Fruit fly (Drosophila melanogaster) whole organism, embryonic: ENCODE results near the gene CG10725.

Source experiments
- Bdp1 ChIP-seq: fragments of 200-800 bp; sonication (Bioruptor generic); optimal IDR thresholded peaks from 3 replicates; lab custom pipeline; 2016; ENCODE audit warnings: missing biosample characterization, missing genetic modification characterization
- CG10267 ChIP-seq: fragments of 200-800 bp; sonication (Bioruptor generic); optimal IDR thresholded peaks from 2 replicates; lab custom pipeline; 2018; ENCODE audit warnings: missing biosample characterization, mild to moderate bottlenecking, missing genetic modification characterization, moderate library complexity
- CG10959 ChIP-seq: fragments of 200-800 bp; sonication (Bioruptor generic); IDR thresholded peaks from 2 replicates; pipeline ENCODE4 v1.3.6; 2022; ENCODE audit warnings: missing biosample characterization, missing genetic modification characterization
- CG13424 ChIP-seq: fragments of 200-800 bp; sonication (Bioruptor generic); optimal IDR thresholded peaks from 2 replicates; lab custom pipeline; 2019; ENCODE audit warnings: missing biosample characterization, mild to moderate bottlenecking, missing genetic modification characterization, moderate library complexity
- CG14710 ChIP-seq: fragments of 200-800 bp; sonication (Bioruptor generic); optimal IDR thresholded peaks from 3 replicates; lab custom pipeline; 2019; ENCODE audit warnings: missing biosample characterization, mild to moderate bottlenecking, missing genetic modification characterization, moderate library complexity
- CG15514 ChIP-seq: fragments of 200-800 bp; sonication (Bioruptor generic); optimal IDR thresholded peaks from 3 replicates; lab custom pipeline; 2017; ENCODE audit warnings: missing biosample characterization, missing genetic modification characterization, mild to moderate bottlenecking, moderate library complexity, missing genetic modification reagents
- CG16813 ChIP-seq: fragments of 200-800 bp; sonication (Bioruptor generic); IDR thresholded peaks from 3 replicates; pipeline ENCODE4 v1.3.6; 2022; ENCODE audit warnings: missing biosample characterization, missing genetic modification characterization; ENCODE audit not compliant: partially characterized antibody
- CG17186 ChIP-seq: fragments of 200-800 bp; sonication (Bioruptor generic); optimal IDR thresholded peaks from 3 replicates; lab custom pipeline; 2017; ENCODE audit warnings: missing biosample characterization, missing genetic modification reagents, missing genetic modification characterization
- CG31441 ChIP-seq: fragments of 200-800 bp; sonication (Bioruptor generic); IDR thresholded peaks from 2 replicates; pipeline ENCODE4 v1.3.6; 2022; ENCODE audit warnings: missing biosample characterization, missing genetic modification characterization
- CG42726 ChIP-seq: fragments of 200-800 bp; sonication (Bioruptor generic); IDR thresholded peaks from 2 replicates; pipeline ENCODE4 v1.3.6; 2022; ENCODE audit warnings: missing biosample characterization, missing genetic modification characterization; ENCODE audit not compliant: partially characterized antibody
- CG7556 ChIP-seq: fragments of 200-800 bp; sonication (Bioruptor generic); optimal IDR thresholded peaks from 2 replicates; lab custom pipeline; 2017; ENCODE audit warnings: missing biosample characterization, mild to moderate bottlenecking, missing genetic modification characterization
- CG8290 ChIP-seq, 3 experiments: fragments of 200-800 bp; sonication (Bioruptor generic); optimal IDR thresholded peaks; 2 replicates each; lab custom pipeline; 2016 to 2019; ENCODE audit warnings: missing biosample characterization in 3 of 3, missing genetic modification characterization in 3 of 3, mild to moderate bottlenecking in 2 of 3, moderate library complexity in 1 of 3
- CG9797 ChIP-seq: fragments of 200-800 bp; sonication (Bioruptor generic); optimal IDR thresholded peaks from 3 replicates; lab custom pipeline; 2018; ENCODE audit warnings: missing biosample characterization, mild to moderate bottlenecking, missing genetic modification characterization
- CoRest ChIP-seq: fragments of 200-800 bp; sonication (Bioruptor generic); optimal IDR thresholded peaks from 3 replicates; lab custom pipeline; 2018; ENCODE audit warnings: missing biosample characterization, mild to moderate bottlenecking, missing genetic modification characterization, moderate library complexity
- D ChIP-seq, 2 experiments: fragments of 200-800 bp in 1 of 2; fragments of >200 bp in 1 of 2; sonication (Bioruptor generic) in 1 of 2; optimal IDR thresholded peaks; 2 replicates in 1 of 2; 3 replicates in 1 of 2; lab custom pipeline; 2017; ENCODE audit warnings: mild to moderate bottlenecking in 1 of 2, missing biosample characterization in 1 of 2, missing genetic modification characterization in 1 of 2, missing genetic modification reagents in 1 of 2
- Doc3 ChIP-seq: fragments of 200-800 bp; sonication (Bioruptor generic); IDR thresholded peaks from 3 replicates; pipeline ENCODE4 v1.3.6; 2022; ENCODE audit warnings: missing biosample characterization, missing genetic modification characterization; ENCODE audit not compliant: partially characterized antibody
- Dref ChIP-seq: fragments of 200-800 bp; sonication (Bioruptor generic); IDR thresholded peaks from 2 replicates; pipeline ENCODE4 v1.3.6; 2022; ENCODE audit warnings: missing biosample characterization, missing genetic modification characterization
- Ets97D ChIP-seq: fragments of 200-800 bp; sonication (Bioruptor generic); optimal IDR thresholded peaks from 3 replicates; lab custom pipeline; 2016; ENCODE audit warnings: missing biosample characterization, missing genetic modification characterization
- Fer2 ChIP-seq: fragments of 200-800 bp; sonication (Bioruptor generic); optimal IDR thresholded peaks from 2 replicates; lab custom pipeline; 2018; ENCODE audit warnings: missing biosample characterization, mild to moderate bottlenecking, missing genetic modification characterization, moderate library complexity
- MBD-R2 ChIP-seq: fragments of 200-800 bp; sonication (Bioruptor generic); IDR thresholded peaks from 2 replicates; pipeline ENCODE4 v1.3.6; 2022; ENCODE audit warnings: missing biosample characterization, missing genetic modification characterization
- Max ChIP-seq: fragments of 200-800 bp; sonication (Bioruptor generic); optimal IDR thresholded peaks from 2 replicates; lab custom pipeline; 2016; ENCODE audit warnings: missing biosample characterization, mild to moderate bottlenecking, missing genetic modification characterization
- Nf-YC ChIP-seq: fragments of 200-800 bp; optimal IDR thresholded peaks from 3 replicates; lab custom pipeline; 2019; ENCODE audit warnings: missing biosample characterization, mild to moderate bottlenecking, missing genetic modification characterization, moderate library complexity
- PHDP ChIP-seq: fragments of 200-800 bp; sonication (Bioruptor generic); optimal IDR thresholded peaks from 3 replicates; lab custom pipeline; 2018; ENCODE audit warnings: missing biosample characterization, mild to moderate bottlenecking, missing genetic modification characterization, moderate library complexity
- Scr ChIP-seq: fragments of 200-800 bp; sonication (Bioruptor generic); IDR thresholded peaks from 2 replicates; pipeline ENCODE4 v1.3.6; 2022; ENCODE audit warnings: missing biosample characterization, missing genetic modification characterization; ENCODE audit not compliant: partially characterized antibody
- Xrp1 ChIP-seq: fragments of 200-800 bp; sonication (Bioruptor generic); IDR thresholded peaks from 2 replicates; pipeline ENCODE4 v1.3.6; 2022; ENCODE audit warnings: missing biosample characterization, missing genetic modification characterization
- amos ChIP-seq: fragments of 200-800 bp; sonication (Bioruptor generic); IDR thresholded peaks from 2 replicates; pipeline ENCODE4 v1.3.6; 2022; ENCODE audit warnings: missing biosample characterization, missing genetic modification characterization; ENCODE audit not compliant: partially characterized antibody
- bbx ChIP-seq: fragments of 200-800 bp; sonication (Bioruptor generic); IDR thresholded peaks from 2 replicates; pipeline ENCODE4 v1.3.6; 2022; ENCODE audit warnings: missing biosample characterization, missing genetic modification characterization; ENCODE audit not compliant: partially characterized antibody
- dysf ChIP-seq: fragments of 200-800 bp; sonication (Bioruptor generic); IDR thresholded peaks from 3 replicates; pipeline ENCODE4 v1.3.6; 2022; ENCODE audit warnings: missing biosample characterization, missing genetic modification characterization
- gsb-n ChIP-seq: fragments of 200-800 bp; sonication (Bioruptor generic); optimal IDR thresholded peaks from 3 replicates; lab custom pipeline; 2018; ENCODE audit warnings: missing biosample characterization, mild to moderate bottlenecking, missing genetic modification characterization
- ind ChIP-seq: fragments of 200-800 bp; sonication (Bioruptor generic); optimal IDR thresholded peaks from 3 replicates; lab custom pipeline; 2016; ENCODE audit warnings: missing biosample characterization, missing genetic modification characterization
- knrl ChIP-seq: fragments of 200-800 bp; sonication (Bioruptor generic); IDR thresholded peaks from 3 replicates; pipeline ENCODE4 v1.3.6; 2022; ENCODE audit warnings: missing biosample characterization, missing genetic modification characterization; ENCODE audit not compliant: partially characterized antibody
- lab ChIP-seq: fragments of 200-800 bp; sonication (Bioruptor generic); optimal IDR thresholded peaks from 3 replicates; lab custom pipeline; 2017; ENCODE audit warnings: missing biosample characterization, missing genetic modification characterization, mild to moderate bottlenecking, moderate library complexity, missing genetic modification reagents
- lilli ChIP-seq: fragments of 200-800 bp; sonication (Bioruptor generic); optimal IDR thresholded peaks from 3 replicates; lab custom pipeline; 2016; ENCODE audit warnings: missing biosample characterization, missing genetic modification characterization
- pzg ChIP-seq: fragments of 200-800 bp; sonication (Bioruptor generic); optimal IDR thresholded peaks from 3 replicates; lab custom pipeline; 2018; ENCODE audit warnings: missing biosample characterization, mild to moderate bottlenecking, missing genetic modification characterization, moderate library complexity
- tin ChIP-seq: fragments of 200-800 bp; sonication (Bioruptor generic); optimal IDR thresholded peaks from 3 replicates; lab custom pipeline; 2016; ENCODE audit warnings: missing biosample characterization, missing genetic modification characterization
- vfl ChIP-seq: fragments of 200-800 bp; sonication (Bioruptor generic); optimal IDR thresholded peaks from 2 replicates; lab custom pipeline; 2016; ENCODE audit warnings: missing biosample characterization, missing genetic modification characterization
- zen ChIP-seq: fragments of 200-800 bp; sonication (Bioruptor generic); optimal IDR thresholded peaks from 3 replicates; lab custom pipeline; 2018; ENCODE audit warnings: missing biosample characterization, mild to moderate bottlenecking, missing genetic modification characterization, moderate library complexity

Gene CG10725

DNA sequence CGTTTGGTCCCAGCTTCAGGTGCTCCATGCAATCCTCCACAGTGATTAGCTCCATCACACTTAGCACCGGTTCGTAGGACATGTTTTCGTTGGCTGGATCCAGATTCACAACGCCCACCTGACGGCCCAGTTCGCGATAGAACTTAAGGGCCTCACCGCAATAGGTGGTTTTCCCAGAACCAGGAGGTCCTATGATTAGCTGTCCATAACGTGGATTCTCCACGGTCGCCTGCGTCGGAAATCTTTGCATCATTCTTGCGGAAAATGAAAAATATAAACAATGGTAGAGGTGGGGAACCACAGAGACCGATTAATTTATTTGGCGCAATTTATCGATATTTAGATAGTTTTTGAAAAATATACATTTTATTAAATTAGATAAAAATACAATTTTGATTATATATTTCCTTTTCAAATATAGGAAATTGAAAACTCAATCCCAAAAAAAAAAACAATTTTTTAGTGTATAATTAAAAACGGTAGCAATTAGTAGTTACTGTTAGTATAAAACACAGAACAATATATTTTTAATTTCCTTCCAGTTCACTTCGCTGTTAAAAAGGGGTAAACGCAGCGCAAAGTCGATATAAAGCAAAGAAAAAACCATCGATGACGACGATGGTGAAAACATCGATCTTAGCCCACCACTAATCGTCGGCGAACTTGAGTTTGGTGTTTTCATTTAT lies 25.4 kb upstream of the CG10725 start, which contains the start of the genes CG10222 and flr (continued):
- TF ChIP-seq CG42726 (GFP tag; lab: Robert Waterston, UW) (0 out of 2 replicates have a peak, but pooled peaks have one; percentile 42), Ets97D (GFP tag; lab: Kevin White, UChicago) (peak; percentile 13), tin (GFP tag; lab: Kevin White, UChicago) (no peak), gsb-n (tag; lab: Kevin White, UChicago) (peak; percentile 11), CG14710 (tag; lab: Kevin White, UChicago) (peak; percentile 58), CoRest (tag; lab: Kevin White, UChicago) (peak; percentile 46), Dref (GFP tag; lab: Robert Waterston, UW) (peak; percentile 76), amos (peak; percentile 68), Bdp1 (GFP tag; lab: Kevin White, UChicago) (no peak), D (optimal IDR thresholded peaks at IDR 0.05; lab: Kevin White, UChicago) (peak; percentile 70), D (GFP tag; optimal IDR thresholded peaks at IDR 0.05; lab: Kevin White, UChicago) (peak; percentile 27), CG17186 (GFP tag; lab: Kevin White, UChicago) (peak; percentile 62), pzg (GFP tag; lab: Kevin White, UChicago) (peak; percentile 22), zen (tag; lab: Kevin White, UChicago) (peak; percentile 10), vfl (GFP tag; lab: Kevin White, UChicago) (no peak), dysf (GFP tag; lab: Robert Waterston, UW) (no peak), CG31441 (GFP tag; lab: Robert Waterston, UW) (peak; percentile 45; the same call in 1 of the 2 replicates), lilli (GFP tag; lab: Kevin White, UChicago) (peak; percentile 34), CG10267 (peak; percentile 42), Max (peak; percentile 30), CG16813 (GFP tag; lab: Robert Waterston, UW) (peak; percentile 75), CG7556 (GFP tag; lab: Kevin White, UChicago) (no peak), Doc3 (GFP tag; lab: Robert Waterston, UW) (peak; percentile 68; the same call in 2 of the 3 replicates), ind (GFP tag; lab: Kevin White, UChicago) (peak; percentile 12), Fer2 (no peak), knrl (GFP tag; lab: Robert Waterston, UW) (peak; percentile 79), CG13424 (tag; lab: Kevin White, UChicago) (peak; percentile 18), Nf-YC (peak; percentile 35), Xrp1 (GFP tag; lab: Robert Waterston, UW) (no peak), MBD-R2 (peak; percentile 65), CG10959 (GFP tag; lab: Robert Waterston, UW) (no peak), Scr (GFP tag; lab: Robert Waterston, UW) (peak; percentile 87), CG9797 (GFP tag; lab: Kevin White, UChicago) (no peak), PHDP (no peak), CG8290 (GFP tag; optimal IDR thresholded peaks at IDR 0.05; lab: Kevin White, UChicago) (peak; percentile 29), CG8290 (tag; optimal IDR thresholded peaks at IDR 0.05; lab: Kevin White, UChicago) (no peak), lab (GFP tag; lab: Kevin White, UChicago) (peak; percentile 20), bbx (GFP tag; lab: Robert Waterston, UW) (peak; percentile 67), CG15514 (GFP tag; lab: Kevin White, UChicago) (peak; percentile 40)
